Fruit fly (Drosophila melanogaster): ENCODE measurements around the gene RpS19b.

Gene RpS19b

dm6 chr3R:23915967-23916366 lies 17.4 kb downstream of the RpS19b start (continued):
- TF ChIP-seq CG2712 (tag; optimal IDR thresholded peaks at IDR 0.05) = peak; percentile 7
- TF ChIP-seq repo (GFP tag; optimal IDR thresholded peaks at IDR 0.05) = no peak
- TF ChIP-seq HmgD (GFP tag; optimal IDR thresholded peaks at IDR 0.05) = no peak
- no peak for TF ChIP-seq CG3065 (GFP tag; optimal IDR thresholded peaks at IDR 0.05)
- no peak for TF ChIP-seq CG4820 (GFP tag; optimal IDR thresholded peaks at IDR 0.05)
- TF ChIP-seq odd (GFP tag; optimal IDR thresholded peaks at IDR 0.05) = no peak
- peak; percentile 20 for TF ChIP-seq Blimp-1 (GFP tag; optimal IDR thresholded peaks at IDR 0.05)
- TF ChIP-seq sqz (GFP tag; optimal IDR thresholded peaks at IDR 0.05) = no peak
- TF ChIP-seq CG7839 (tag; optimal IDR thresholded peaks at IDR 0.05) = peak; percentile 0
- peak; percentile 5 for TF ChIP-seq CG18262 (tag; optimal IDR thresholded peaks at IDR 0.05)
- peak; percentile 25 for TF ChIP-seq gem (tag; optimal IDR thresholded peaks at IDR 0.05)
- TF ChIP-seq CG11504 (tag; optimal IDR thresholded peaks at IDR 0.05) = peak; percentile 23
- peak; percentile 27 to 74 for TF ChIP-seq bsh (GFP tag; optimal IDR thresholded peaks at IDR 0.05)
- no peak for TF ChIP-seq HLH54F (GFP tag; optimal IDR thresholded peaks at IDR 0.05)
- 0 out of 2 replicates have a peak, but pooled peaks have one; percentile 23 for TF ChIP-seq sisA (GFP tag; IDR thresholded peaks at IDR 0.05)
- 0 out of 2 replicates have a peak, but pooled peaks have one; percentile 5 for TF ChIP-seq HLH3B (GFP tag; IDR thresholded peaks at IDR 0.05)
- no peak for TF ChIP-seq CG4707 (GFP tag; optimal IDR thresholded peaks at IDR 0.05)
- TF ChIP-seq Ptx1 (GFP tag; IDR thresholded peaks at IDR 0.05) = 0 out of 2 replicates have a peak, but pooled peaks have one; percentile 24
- no peak for TF ChIP-seq CoRest (tag; optimal IDR thresholded peaks at IDR 0.05)

dm6 chr3R:23915042-23915428 lies 18.3 kb downstream of the RpS19b start:
- TF ChIP-seq aop (GFP tag; IDR thresholded peaks at IDR 0.05) (no peak), CG18476 (GFP tag; optimal IDR thresholded peaks at IDR 0.05) (peak; percentile 3), CG11695 (GFP tag; IDR thresholded peaks at IDR 0.05) (0 out of 3 replicates have a peak, but pooled peaks have one; percentile 18), corto (GFP tag; optimal IDR thresholded peaks at IDR 0.05) (peak; percentile 91), CG15601 (tag; optimal IDR thresholded peaks at IDR 0.05) (no peak), CG7839 (tag; optimal IDR thresholded peaks at IDR 0.05) (peak; percentile 49), cas (GFP tag; IDR thresholded peaks at IDR 0.05) (no peak), CG7556 (GFP tag; optimal IDR thresholded peaks at IDR 0.05) (peak; percentile 41), Sox102F (GFP tag; optimal IDR thresholded peaks at IDR 0.05) (peak; percentile 49), so (GFP tag; IDR thresholded peaks at IDR 0.05) (peak; percentile 60; the same call in 1 of the 3 replicates), slou (GFP tag; optimal IDR thresholded peaks at IDR 0.05) (peak; percentile 5), CG11398 (GFP tag; optimal IDR thresholded peaks at IDR 0.05) (no peak), NfI (GFP tag; optimal IDR thresholded peaks at IDR 0.05) (no peak), Med (GFP tag) (peak; percentile 66), ranshi (GFP tag; IDR thresholded peaks at IDR 0.05) (peak; percentile 38; the same call in 1 of the 2 replicates), otp (GFP tag; IDR thresholded peaks at IDR 0.05) (0 out of 3 replicates have a peak, but pooled peaks have one; percentile 45), CG2678 (tag; optimal IDR thresholded peaks at IDR 0.05) (peak; percentile 53), row (GFP tag; IDR thresholded peaks at IDR 0.05) (peak; percentile 52; the same call in 2 of the 3 replicates), CG11504 (tag; optimal IDR thresholded peaks at IDR 0.05) (peak; percentile 54), sqz (GFP tag; optimal IDR thresholded peaks at IDR 0.05) (no peak), wor (GFP tag; IDR thresholded peaks at IDR 0.05) (0 out of 2 replicates have a peak, but pooled peaks have one; percentile 20), CG4282 (GFP tag; optimal IDR thresholded peaks at IDR 0.05) (no peak), CG17829 (tag; optimal IDR thresholded peaks at IDR 0.05) (peak; percentile 2), CG8290 (GFP tag; optimal IDR thresholded peaks at IDR 0.05) (no peak), CG8290 (tag; optimal IDR thresholded peaks at IDR 0.05) (peak in 1 of 2 experiments; percentile 31), CG18262 (tag; optimal IDR thresholded peaks at IDR 0.05) (peak; percentile 5), ATbp (GFP tag; optimal IDR thresholded peaks at IDR 0.05) (peak; percentile 17), CkIIα-i1 (GFP tag; IDR thresholded peaks at IDR 0.05) (0 out of 2 replicates have a peak, but pooled peaks have one; percentile 19), CG13624 (GFP tag; optimal IDR thresholded peaks at IDR 0.05) (no peak), Dip3 (GFP tag; optimal IDR thresholded peaks at IDR 0.05) (peak; percentile 18), prd (optimal IDR thresholded peaks at IDR 0.05) (no peak), prd (GFP tag; IDR thresholded peaks at IDR 0.05) (peak; percentile 55; the same call in 2 of the 3 replicates), Atf6 (GFP tag; IDR thresholded peaks at IDR 0.05) (peak; percentile 82), Fer1 (GFP tag; optimal IDR thresholded peaks at IDR 0.05) (peak; percentile 57), zf30C (GFP tag; optimal IDR thresholded peaks at IDR 0.05) (no peak)
